Worm (Caenorhabditis elegans): ENCODE measurements around the gene C06E4.1.

Gene C06E4.1

ce11 chrIV:7294121-7294520 is 11.1 kb downstream of the C06E4.1 start, which contains the start of gene F42C5.5:
F42C5.5 (minus strand) TSS chrIV:7294221.
- no peak for TF ChIP-seq nfya-1 (tag; optimal IDR thresholded peaks at IDR 0.05; ENCODE audit: borderline replicate concordance, insufficient read depth)
- TF ChIP-seq rpc-1 (optimal IDR thresholded peaks at IDR 0.05), result no peak
- no peak for TF ChIP-seq rpc-1 (tag; optimal IDR thresholded peaks at IDR 0.05)
- no peak for TF ChIP-seq lin-26 (GFP tag; IDR thresholded peaks at IDR 0.05)
- TF ChIP-seq zfh-2 (GFP tag; conservative IDR thresholded peaks at IDR 0.05), result no peak
- TF ChIP-seq nhr-27 (tag; optimal IDR thresholded peaks at IDR 0.05), result no peak
- no peak for TF ChIP-seq C06A6.2 (GFP tag; conservative IDR thresholded peaks at IDR 0.05)
- no peak for TF ChIP-seq nhr-90 (tag; optimal IDR thresholded peaks at IDR 0.05)
- TF ChIP-seq Y56A3A.18 (GFP tag; IDR thresholded peaks at IDR 0.05), result no peak
- no peak for TF ChIP-seq nhr-80 (tag; optimal IDR thresholded peaks at IDR 0.05)
- no peak for TF ChIP-seq ama-1 (optimal IDR thresholded peaks at IDR 0.05)
- no peak for TF ChIP-seq ama-1 (GFP tag; optimal IDR thresholded peaks at IDR 0.05)
- TF ChIP-seq egrh-3 (GFP tag; IDR thresholded peaks at IDR 0.05), result no peak
- no peak for TF ChIP-seq snpc-4 (GFP tag; optimal IDR thresholded peaks at IDR 0.05)
- TF ChIP-seq snpc-4 (tag; optimal IDR thresholded peaks at IDR 0.05), result no peak
- TF ChIP-seq F55B11.4 (tag; optimal IDR thresholded peaks at IDR 0.05; ENCODE audit: borderline replicate concordance, insufficient read depth), result no peak
- no peak for TF ChIP-seq fkh-3 (tag; optimal IDR thresholded peaks at IDR 0.05)
- no peak for TF ChIP-seq F57C9.4 (tag; optimal IDR thresholded peaks at IDR 0.05)
- TF ChIP-seq mcd-1 (GFP tag; IDR thresholded peaks at IDR 0.05), result no peak
- TF ChIP-seq aptf-3 (GFP tag; IDR thresholded peaks at IDR 0.05), result no peak
- TF ChIP-seq Y53F4B.3 (GFP tag; IDR thresholded peaks at IDR 0.05), result no peak
- TF ChIP-seq egl-44 (GFP tag; IDR thresholded peaks at IDR 0.05), result no peak
- TF ChIP-seq hlh-26 (GFP tag; conservative IDR thresholded peaks at IDR 0.05), result no peak

- TF ChIP-seq dpff-1 (tag; optimal IDR thresholded peaks at IDR 0.05), result no peak
Observed at ce11 chrIV:7301481-7301880, 18.4 kb downstream of the C06E4.1 start.

ce11 chrIV:7305325-7305724 is 22.3 kb downstream of the C06E4.1 start, which contains the start of gene npr-27:
npr-27 (plus strand) TSS chrIV:7305625.
- no peak for TF ChIP-seq T26A5.8 (tag; optimal IDR thresholded peaks at IDR 0.05)
- no peak for TF ChIP-seq lin-35 (GFP tag; optimal IDR thresholded peaks at IDR 0.05)
- no peak for TF ChIP-seq sptf-2 (GFP tag; optimal IDR thresholded peaks at IDR 0.05)
- no peak for TF ChIP-seq nhr-179 (tag; optimal IDR thresholded peaks at IDR 0.05)
- no peak for TF ChIP-seq nfyb-1 (GFP tag; IDR thresholded peaks at IDR 0.05)
- TF ChIP-seq snpc-1.3 (tag; optimal IDR thresholded peaks at IDR 0.05; ENCODE audit: insufficient read depth), result no peak
- no peak for TF ChIP-seq F22D6.2 (tag; optimal IDR thresholded peaks at IDR 0.05)
- TF ChIP-seq lag-1 (GFP tag; IDR thresholded peaks at IDR 0.05), result no peak

ce11 chrIV:7308974-7309373 is 25.9 kb downstream of the C06E4.1 start, which contains the start of gene F42C5.6:
F42C5.6 (minus strand) TSS chrIV:7309074.
- TF ChIP-seq madf-8 (GFP tag; conservative IDR thresholded peaks at IDR 0.05), result no peak

ce11 chrIV:7309678-7310077 is 26.6 kb downstream of the C06E4.1 start:
- TF ChIP-seq mes-4 (tag; optimal IDR thresholded peaks at IDR 0.05), result no peak
- no peak for TF ChIP-seq zim-3 (tag; optimal IDR thresholded peaks at IDR 0.05)
- TF ChIP-seq attf-3 (GFP tag; conservative IDR thresholded peaks at IDR 0.05), result no peak
- no peak for TF ChIP-seq lag-1 (GFP tag; IDR thresholded peaks at IDR 0.05)
- no peak for TF ChIP-seq pbrm-1 (GFP tag; IDR thresholded peaks at IDR 0.05)
- TF ChIP-seq Y95B8A.8 (GFP tag; IDR thresholded peaks at IDR 0.05), result no peak
- TF ChIP-seq nhr-179 (tag; optimal IDR thresholded peaks at IDR 0.05), result no peak
- TF ChIP-seq dpl-1 (GFP tag; optimal IDR thresholded peaks at IDR 0.05), result no peak
- TF ChIP-seq efl-1 (GFP tag; optimal IDR thresholded peaks at IDR 0.05), result no peak
- no peak for TF ChIP-seq unc-62 (GFP tag; optimal IDR thresholded peaks at IDR 0.05)
- TF ChIP-seq bed-2 (GFP tag; IDR thresholded peaks at IDR 0.05), result no peak
- no peak for TF ChIP-seq madf-8 (GFP tag; conservative IDR thresholded peaks at IDR 0.05)
- no peak for TF ChIP-seq Y53G8AR.9 (GFP tag; conservative IDR thresholded peaks at IDR 0.05)
- no peak for TF ChIP-seq attf-6 (GFP tag; IDR thresholded peaks at IDR 0.05)
- TF ChIP-seq nhr-120 (GFP tag; IDR thresholded peaks at IDR 0.05), result no peak
- no peak for TF ChIP-seq him-1 (tag; optimal IDR thresholded peaks at IDR 0.05)
